Worm (Caenorhabditis elegans) whole organism, L3 larva: ENCODE data around the gene C13A10.1.

Source experiments
- ceh-82 ChIP-seq: fragments of 150-350 bp; optimal IDR thresholded peaks from 2 replicates; lab custom pipeline; 2014; ENCODE audit warnings: missing biosample characterization, missing genetic modification characterization
- fkh-10 ChIP-seq: sonication (generic microtip); optimal IDR thresholded peaks from 2 replicates; lab custom pipeline; 2017; ENCODE audit warnings: missing biosample characterization, missing genetic modification reagents, missing genetic modification characterization
- fkh-2 ChIP-seq: fragments of 150-350 bp; optimal IDR thresholded peaks from 2 replicates; lab custom pipeline; 2014; ENCODE audit warnings: missing biosample characterization, missing genetic modification reagents, missing genetic modification characterization
- nfya-1 ChIP-seq: sonication (generic microtip); optimal IDR thresholded peaks from 2 replicates; lab custom pipeline; 2017; ENCODE audit warnings: missing genetic modification characterization, mild to moderate bottlenecking, missing compliant biosample characterization, antibody characterized with exemption, moderate library complexity; ENCODE audit not compliant: insufficient read depth
- nhr-12 ChIP-seq: fragments of 150-350 bp; optimal IDR thresholded peaks from 2 replicates; lab custom pipeline; 2014; ENCODE audit warnings: missing biosample characterization, missing genetic modification characterization
- nhr-237 ChIP-seq: fragments of 150-350 bp; optimal IDR thresholded peaks from 2 replicates; lab custom pipeline; 2014; ENCODE audit warnings: missing biosample characterization, missing genetic modification characterization
- pha-4 ChIP-seq: fragments of 150-350 bp; optimal IDR thresholded peaks from 2 replicates; lab custom pipeline; 2014; ENCODE audit warnings: missing biosample characterization, missing genetic modification reagents, missing genetic modification characterization
- pqm-1 ChIP-seq: fragments of 150-350 bp; optimal IDR thresholded peaks from 2 replicates; lab custom pipeline; 2017; ENCODE audit warnings: missing biosample characterization, missing genetic modification characterization, inconsistent platforms
- snpc-4 ChIP-seq: fragments of 150-350 bp; optimal IDR thresholded peaks from 2 replicates; lab custom pipeline; 2014; ENCODE audit warnings: missing biosample characterization, missing genetic modification characterization

DNA sequence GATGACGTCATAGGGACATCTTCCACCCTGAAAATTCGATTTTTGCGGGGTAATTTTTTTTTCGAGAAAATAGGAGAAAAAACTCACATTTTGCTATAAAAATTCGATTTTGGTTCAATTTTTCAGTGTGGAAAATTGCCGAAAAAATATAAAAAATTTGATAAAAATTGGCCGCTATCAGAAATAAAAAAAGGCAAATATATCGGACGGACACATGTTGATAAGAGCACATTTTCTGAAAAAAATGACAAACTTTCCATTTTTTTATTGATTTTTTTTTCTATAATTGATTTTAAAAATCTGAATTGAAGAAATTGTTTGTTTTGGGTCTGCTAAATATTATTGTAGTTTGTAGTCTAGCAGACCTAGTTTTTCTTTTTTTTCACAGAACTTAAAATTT, at the start of gene C13A10.1:
- no peak for TF ChIP-seq nfya-1 (tag; lab: Kevin White, UChicago)
- no peak for TF ChIP-seq ceh-82 (tag; lab: Kevin White, UChicago)
- no peak for TF ChIP-seq nhr-12
- TF ChIP-seq pqm-1 = peak; percentile 26
- no peak for TF ChIP-seq pha-4 (tag; lab: Kevin White, UChicago)
- no peak for TF ChIP-seq fkh-2 (tag; lab: Kevin White, UChicago)
- TF ChIP-seq fkh-10 (GFP tag; lab: Kevin White, UChicago) = no peak
- TF ChIP-seq snpc-4 (tag; lab: Kevin White, UChicago) = no peak
- no peak for TF ChIP-seq nhr-237 (tag; lab: Kevin White, UChicago)
